Fruit fly (Drosophila melanogaster) S2 (cell line): ENCODE results near the gene Spn28Dc.

ENCODE experiments used
- CG8478 ChIP-seq: fragments of >200 bp; optimal IDR thresholded peaks from 2 replicates; lab custom pipeline; 2018
- CTCF ChIP-seq, 2 experiments: fragments of >200 bp; optimal IDR thresholded peaks; 2 replicates each; lab custom pipeline; 2018

DNA sequence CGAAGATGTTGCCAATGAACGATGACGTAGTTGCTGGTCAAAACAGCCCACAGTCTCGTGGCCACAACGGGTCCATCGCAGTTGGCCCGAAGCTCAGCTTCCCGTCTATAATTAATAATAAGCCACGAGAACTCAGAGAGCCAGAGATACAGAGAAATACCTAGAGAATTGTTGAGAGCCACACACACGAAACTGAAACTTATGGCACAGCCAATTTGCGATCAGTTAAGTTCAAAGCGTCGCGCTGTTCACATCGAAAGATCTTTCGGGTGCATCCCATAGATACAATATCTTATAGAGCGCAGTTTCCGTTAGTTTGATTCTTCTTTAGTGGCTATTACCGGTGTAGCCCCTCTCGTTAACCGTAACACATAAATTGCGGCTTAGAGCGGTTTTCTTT, 5.5 kb upstream of the Spn28Dc start:
- no peak for TF ChIP-seq CG8478 (lab: Kevin White, UChicago)
- TF ChIP-seq CTCF (optimal IDR thresholded peaks at IDR 0.05; lab: Kevin White, UChicago): no peak
